Worm (Caenorhabditis elegans) whole organism, mixed stage, embryonic: ENCODE data around the gene ZK822.10.
A peak's percentile ranks its signal among the peaks of the same experiment; 100 is the strongest.

ENCODE experiments used
- M03D4.4 ChIP-seq: sonication (generic microtip); optimal IDR thresholded peaks from 2 replicates; lab custom pipeline; 2017; ENCODE audit warnings: mild to moderate bottlenecking, missing genetic modification characterization, missing compliant biosample characterization
- bed-3 ChIP-seq: fragments of 200-800 bp; sonication (Bioruptor generic); optimal IDR thresholded peaks from 3 replicates; lab custom pipeline; 2018; ENCODE audit warnings: mild to moderate bottlenecking, missing genetic modification characterization, moderate library complexity, missing compliant biosample characterization
- blmp-1 ChIP-seq: fragments of 150-350 bp; optimal IDR thresholded peaks from 2 replicates; lab custom pipeline; 2014; ENCODE audit warnings: missing biosample characterization, missing genetic modification characterization
- ceh-39 ChIP-seq: fragments of 150-350 bp; optimal IDR thresholded peaks from 2 replicates; lab custom pipeline; 2014; ENCODE audit warnings: missing biosample characterization, missing genetic modification characterization
- ceh-43 ChIP-seq: fragments of 200-800 bp; sonication (Bioruptor generic); optimal IDR thresholded peaks from 2 replicates; lab custom pipeline; 2018; ENCODE audit warnings: mild to moderate bottlenecking, missing genetic modification characterization, moderate library complexity, missing compliant biosample characterization
- ceh-83 ChIP-seq: fragments of 200-800 bp; sonication (Bioruptor generic); optimal IDR thresholded peaks from 2 replicates; lab custom pipeline; 2018; ENCODE audit warnings: mild to moderate bottlenecking, missing genetic modification characterization, missing compliant biosample characterization
- ces-1 ChIP-seq: fragments of 150-350 bp; optimal IDR thresholded peaks from 2 replicates; lab custom pipeline; 2014; ENCODE audit warnings: missing biosample characterization, missing genetic modification reagents, missing genetic modification characterization
- cnd-1 ChIP-seq: fragments of 200-800 bp; sonication (Bioruptor generic); optimal IDR thresholded peaks from 2 replicates; lab custom pipeline; 2018; ENCODE audit warnings: mild to moderate bottlenecking, missing genetic modification characterization, missing compliant biosample characterization
- drap-1 ChIP-seq: fragments of 200-800 bp; sonication (Bioruptor generic); optimal IDR thresholded peaks from 3 replicates; lab custom pipeline; 2018; ENCODE audit warnings: mild to moderate bottlenecking, missing genetic modification characterization, missing compliant biosample characterization
- elt-1 ChIP-seq: sonication (generic microtip); optimal IDR thresholded peaks from 2 replicates; lab custom pipeline; 2017; ENCODE audit warnings: missing genetic modification characterization, mild to moderate bottlenecking, missing compliant biosample characterization, antibody characterized with exemption, moderate library complexity, borderline replicate concordance; ENCODE audit not compliant: insufficient read depth
- elt-3 ChIP-seq: fragments of 150-350 bp; optimal IDR thresholded peaks from 2 replicates; lab custom pipeline; 2014; ENCODE audit warnings: missing biosample characterization, missing genetic modification characterization
- flh-1 ChIP-seq: fragments of 200-800 bp; sonication (Bioruptor generic); optimal IDR thresholded peaks from 2 replicates; lab custom pipeline; 2018; ENCODE audit warnings: mild to moderate bottlenecking, missing genetic modification characterization, moderate library complexity, missing compliant biosample characterization
- ham-2 ChIP-seq: fragments of 200-800 bp; sonication (Bioruptor generic); optimal IDR thresholded peaks from 2 replicates; lab custom pipeline; 2018; ENCODE audit warnings: mild to moderate bottlenecking, missing genetic modification characterization, missing compliant biosample characterization
- hlh-1 ChIP-seq: fragments of 150-350 bp; optimal IDR thresholded peaks from 2 replicates; lab custom pipeline; 2014; ENCODE audit warnings: missing biosample characterization, missing genetic modification reagents, missing genetic modification characterization
- lin-13 ChIP-seq: fragments of 150-350 bp; optimal IDR thresholded peaks from 2 replicates; lab custom pipeline; 2014; ENCODE audit warnings: missing biosample characterization, missing genetic modification characterization
- lin-32 ChIP-seq: fragments of 200-800 bp; sonication (Bioruptor generic); optimal IDR thresholded peaks from 2 replicates; lab custom pipeline; 2018; ENCODE audit warnings: mild to moderate bottlenecking, missing genetic modification characterization, missing compliant biosample characterization
- lsy-2 ChIP-seq: fragments of 150-350 bp; optimal IDR thresholded peaks from 2 replicates; lab custom pipeline; 2014; ENCODE audit warnings: missing biosample characterization, missing genetic modification characterization
- mab-5 ChIP-seq: fragments of 150-350 bp; optimal IDR thresholded peaks from 2 replicates; lab custom pipeline; 2014; ENCODE audit warnings: missing biosample characterization, missing genetic modification characterization
- mep-1 ChIP-seq: fragments of 150-350 bp; optimal IDR thresholded peaks from 2 replicates; lab custom pipeline; 2017; ENCODE audit warnings: missing biosample characterization, missing genetic modification reagents, missing genetic modification characterization, inconsistent platforms
- mls-2 ChIP-seq: sonication (generic microtip); optimal IDR thresholded peaks from 2 replicates; lab custom pipeline; 2016; ENCODE audit warnings: mild to moderate bottlenecking, missing genetic modification characterization, moderate library complexity, missing compliant biosample characterization
- nhr-12 ChIP-seq: fragments of 150-350 bp; optimal IDR thresholded peaks from 2 replicates; lab custom pipeline; 2014; ENCODE audit warnings: missing biosample characterization, missing genetic modification characterization
- nhr-2 ChIP-seq: fragments of 150-350 bp; optimal IDR thresholded peaks from 2 replicates; lab custom pipeline; 2014; ENCODE audit warnings: missing biosample characterization, missing genetic modification characterization
- nhr-28 ChIP-seq: fragments of 150-350 bp; optimal IDR thresholded peaks from 2 replicates; lab custom pipeline; 2014; ENCODE audit warnings: missing biosample characterization, missing genetic modification characterization
- nhr-76 ChIP-seq: sonication (generic microtip); optimal IDR thresholded peaks from 2 replicates; lab custom pipeline; 2017; ENCODE audit warnings: missing biosample characterization, missing genetic modification characterization
- pha-4 ChIP-seq: fragments of 150-350 bp; optimal IDR thresholded peaks from 2 replicates; lab custom pipeline; 2018; ENCODE audit warnings: missing biosample characterization, missing genetic modification reagents, missing genetic modification characterization
- sem-2 ChIP-seq: fragments of 200-800 bp; sonication (Bioruptor generic); optimal IDR thresholded peaks from 2 replicates; lab custom pipeline; 2018; ENCODE audit warnings: mild to moderate bottlenecking, missing genetic modification characterization, missing compliant biosample characterization
- snpc-4 ChIP-seq: fragments of 150-350 bp; optimal IDR thresholded peaks from 2 replicates; lab custom pipeline; 2014; ENCODE audit warnings: missing biosample characterization, missing genetic modification characterization
- sptf-1 ChIP-seq: sonication (generic microtip); optimal IDR thresholded peaks from 2 replicates; lab custom pipeline; 2017; ENCODE audit warnings: mild to moderate bottlenecking, missing genetic modification characterization, moderate library complexity, missing compliant biosample characterization
- tbx-8 ChIP-seq: fragments of 200-800 bp; sonication (Bioruptor generic); optimal IDR thresholded peaks from 2 replicates; lab custom pipeline; 2018; ENCODE audit warnings: mild to moderate bottlenecking, missing genetic modification characterization, moderate library complexity, missing compliant biosample characterization
- unc-120 ChIP-seq: sonication (generic microtip); optimal IDR thresholded peaks from 2 replicates; lab custom pipeline; 2017; ENCODE audit warnings: missing genetic modification characterization, missing compliant biosample characterization; ENCODE audit not compliant: poor library complexity, severe bottlenecking
- unc-39 ChIP-seq: fragments of 150-350 bp; optimal IDR thresholded peaks from 2 replicates; lab custom pipeline; 2014; ENCODE audit warnings: missing biosample characterization, missing genetic modification characterization
- zip-8 ChIP-seq: fragments of 150-350 bp; optimal IDR thresholded peaks from 2 replicates; lab custom pipeline; 2014; ENCODE audit warnings: missing biosample characterization, missing genetic modification characterization

ZK822.10 gene

DNA sequence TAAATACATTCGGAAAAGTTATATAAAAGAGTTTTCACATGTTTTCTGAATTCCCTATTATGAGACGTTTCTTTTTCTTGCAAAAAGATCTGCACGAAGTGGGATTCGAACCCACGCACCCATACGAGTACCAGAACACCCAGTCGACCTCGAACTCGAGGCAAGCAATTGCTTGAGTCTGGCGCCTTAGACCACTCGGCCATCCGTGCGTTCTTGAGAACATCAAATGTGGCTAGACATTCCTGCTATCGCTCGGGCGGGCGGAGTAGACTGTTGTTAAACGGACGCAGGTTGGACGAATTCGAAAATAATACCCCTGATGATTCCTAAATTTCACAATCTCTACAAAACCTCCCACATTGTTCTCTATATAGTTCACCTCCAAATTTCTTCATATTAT lies 11.5 kb downstream of the ZK822.10 start:
- peak; percentile 71 for TF ChIP-seq ceh-83 (GFP tag; lab: Kevin White, UChicago)
- TF ChIP-seq mls-2, result peak; percentile 59
- no peak for TF ChIP-seq zip-8
- TF ChIP-seq lin-32 (GFP tag; lab: Kevin White, UChicago), result peak; percentile 32
- TF ChIP-seq drap-1 (GFP tag; lab: Kevin White, UChicago), result peak; percentile 52
- peak; percentile 58 for TF ChIP-seq sem-2 (GFP tag; lab: Kevin White, UChicago)
- TF ChIP-seq sptf-1 (tag; lab: Kevin White, UChicago), result peak; percentile 26
- TF ChIP-seq hlh-1 (tag; lab: Kevin White, UChicago), result no peak
- peak; percentile 63 for TF ChIP-seq M03D4.4
- TF ChIP-seq lin-13 (tag; lab: Kevin White, UChicago), result no peak
- TF ChIP-seq cnd-1 (tag; lab: Kevin White, UChicago), result peak; percentile 35
- TF ChIP-seq ham-2, result peak; percentile 68
- TF ChIP-seq unc-120 (tag; lab: Kevin White, UChicago), result peak; percentile 33

DNA sequence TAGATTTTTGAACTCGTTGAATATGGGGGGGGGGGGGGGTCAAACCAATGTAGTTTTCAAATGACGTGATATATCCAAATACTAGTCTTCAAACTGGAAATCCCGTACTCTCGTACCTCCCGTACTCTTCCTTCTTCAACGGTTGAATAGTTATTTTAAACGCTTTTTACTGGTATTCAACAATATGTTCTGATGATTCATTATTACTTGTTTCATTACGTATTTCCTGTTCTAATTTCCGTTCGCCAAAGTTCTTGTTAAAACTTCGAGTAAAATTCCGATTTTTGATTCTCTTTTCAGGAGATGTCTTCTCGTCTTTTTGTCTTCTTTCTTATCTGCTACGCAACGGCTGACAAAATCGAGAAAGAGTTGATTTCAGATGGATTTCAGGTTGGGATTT lies 13.6 kb downstream of the ZK822.10 start, which contains the start of gene nhx-9:
Gene nhx-9, plus strand, starts transcription at position 301 of the 400 bp plus-strand sequence.
- no peak for TF ChIP-seq unc-39 (tag; lab: Kevin White, UChicago)
- no peak for TF ChIP-seq zip-8
- TF ChIP-seq nhr-2, result no peak
- TF ChIP-seq mab-5 (tag; lab: Kevin White, UChicago), result no peak
- TF ChIP-seq bed-3 (GFP tag; lab: Kevin White, UChicago), result no peak
- no peak for TF ChIP-seq ceh-83 (GFP tag; lab: Kevin White, UChicago)
- TF ChIP-seq elt-3 (tag; lab: Kevin White, UChicago), result no peak
- no peak for TF ChIP-seq mls-2
- TF ChIP-seq tbx-8 (GFP tag; lab: Kevin White, UChicago), result no peak
- TF ChIP-seq blmp-1, result no peak
- TF ChIP-seq ham-2, result no peak
- no peak for TF ChIP-seq M03D4.4
- TF ChIP-seq ces-1, result no peak

DNA sequence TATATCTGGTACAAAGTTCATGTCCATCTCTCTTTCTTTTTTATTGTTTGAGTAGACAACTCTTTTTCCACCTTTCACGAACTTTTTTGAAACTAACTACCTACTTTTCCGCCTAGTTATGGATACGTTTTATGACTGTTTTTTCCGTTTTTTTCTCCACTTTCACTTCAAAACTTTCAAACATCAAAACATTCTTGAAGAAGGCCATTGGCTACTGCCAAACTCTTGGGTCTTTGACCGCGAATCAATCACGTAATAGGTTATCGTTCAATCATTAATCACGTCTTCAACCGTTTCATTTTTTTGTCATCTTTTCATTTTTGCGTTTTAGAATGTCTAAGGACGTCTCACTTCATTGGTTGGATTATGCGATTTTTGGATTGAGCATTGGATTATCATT lies 20.1 kb downstream of the ZK822.10 start, which contains the start of gene slc-5A12:
Gene slc-5A12, plus strand, starts transcription at position 333 of the 400 bp plus-strand sequence.
- TF ChIP-seq tbx-8 (GFP tag; lab: Kevin White, UChicago), result no peak
- no peak for TF ChIP-seq elt-1 (tag; lab: Kevin White, UChicago)
- no peak for TF ChIP-seq nhr-76 (tag; lab: Kevin White, UChicago)
- no peak for TF ChIP-seq ceh-43 (GFP tag; lab: Kevin White, UChicago)
- no peak for TF ChIP-seq nhr-28 (tag; lab: Kevin White, UChicago)
- TF ChIP-seq bed-3 (GFP tag; lab: Kevin White, UChicago), result no peak
- TF ChIP-seq ces-1, result no peak
- no peak for TF ChIP-seq pha-4 (tag; lab: Kevin White, UChicago)
- TF ChIP-seq ceh-39, result no peak
- TF ChIP-seq snpc-4, result no peak
- no peak for TF ChIP-seq unc-39 (tag; lab: Kevin White, UChicago)
- no peak for TF ChIP-seq lsy-2
- TF ChIP-seq mep-1 (tag; lab: Kevin White, UChicago), result no peak
- TF ChIP-seq nhr-12, result no peak

DNA sequence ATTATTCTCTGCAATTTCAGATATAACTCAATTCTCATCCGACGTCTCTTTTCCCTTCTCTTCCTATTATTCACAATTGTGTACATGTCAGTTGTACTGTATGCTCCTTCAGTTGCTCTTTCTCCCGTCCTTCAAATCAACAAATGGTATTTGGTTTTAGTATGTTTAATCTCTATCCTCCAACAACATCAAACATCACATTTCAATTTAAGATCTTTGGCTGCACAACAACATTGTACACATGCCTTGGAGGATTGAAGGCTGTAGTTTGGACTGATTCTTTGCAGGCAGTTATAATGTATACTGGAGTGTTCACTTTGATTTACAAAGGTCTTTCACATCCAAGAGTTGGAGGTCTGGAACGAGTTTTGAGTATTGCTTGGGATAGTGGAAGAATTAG lies 21.6 kb downstream of the ZK822.10 start:
- no peak for TF ChIP-seq lsy-2
- TF ChIP-seq nhr-28 (tag; lab: Kevin White, UChicago), result no peak
- no peak for TF ChIP-seq lin-13 (tag; lab: Kevin White, UChicago)

DNA sequence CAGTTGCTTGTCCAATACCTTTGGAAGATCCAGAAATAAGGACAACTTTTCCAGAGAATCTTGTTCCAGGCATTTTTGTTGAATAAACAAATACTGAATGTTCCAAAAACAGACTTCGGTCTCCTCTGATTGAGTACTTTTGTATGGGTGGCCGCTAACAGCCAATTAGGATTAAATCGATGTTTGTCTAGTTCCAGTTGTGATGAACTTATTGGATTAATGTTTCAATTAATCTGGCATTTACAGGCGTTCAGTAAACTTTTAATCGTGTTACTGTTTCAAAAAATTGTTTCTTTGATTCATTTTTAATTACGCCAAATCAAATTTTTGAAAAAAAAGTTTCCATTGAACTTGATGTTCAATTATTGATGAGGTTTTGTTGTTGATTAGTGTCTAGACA lies 25.4 kb downstream of the ZK822.10 start, which contains the start of gene ZK829.1:
Gene ZK829.1, minus strand, starts transcription at position 101 of the 400 bp plus-strand sequence.
- TF ChIP-seq nhr-2 (no peak), mab-5 (tag; lab: Kevin White, UChicago) (no peak), unc-39 (tag; lab: Kevin White, UChicago) (no peak)

DNA sequence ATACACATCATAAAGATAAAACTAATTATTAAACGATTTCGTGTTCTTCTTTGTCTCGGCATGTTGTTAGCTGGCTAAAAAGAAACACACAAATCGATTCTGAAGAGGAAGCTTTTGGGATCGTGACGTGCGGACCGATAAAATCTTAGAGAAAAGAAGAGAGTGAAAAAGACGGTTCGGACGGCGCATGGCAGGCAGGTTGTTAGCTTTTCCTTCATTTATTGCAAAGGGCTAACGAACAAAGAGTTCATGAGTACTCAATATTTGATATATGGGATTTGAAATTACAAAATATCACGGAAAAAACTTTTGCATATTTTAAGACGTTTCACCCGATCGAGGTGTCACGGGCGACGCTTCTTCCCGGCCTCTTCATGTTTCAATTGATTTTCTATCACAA lies 28.7 kb downstream of the ZK822.10 start, which contains the start of gene ZK829.3:
Gene ZK829.3, minus strand, starts transcription at position 101 of the 400 bp plus-strand sequence.
- TF ChIP-seq flh-1 (GFP tag; lab: Kevin White, UChicago) (no peak), zip-8 (no peak), lin-13 (tag; lab: Kevin White, UChicago) (no peak), ceh-43 (GFP tag; lab: Kevin White, UChicago) (no peak)
